Worm (Caenorhabditis elegans): Measurements from ENCODE around the gene ceeh-1.
A peak's percentile ranks its signal among the peaks of the same experiment; 100 is the strongest.

The ceeh-1 gene

ce11 chrIII:869869-870268, 37.8 kb upstream of the ceeh-1 start, which contains the start of gene T24C4.2:
Gene T24C4.2, minus strand, starts transcription at chrIII:869969.
- TF ChIP-seq vab-7 (GFP tag; IDR thresholded peaks at IDR 0.05): no peak
- no peak for TF ChIP-seq lin-13 (GFP tag; optimal IDR thresholded peaks at IDR 0.05)
- TF ChIP-seq spr-1 (tag; optimal IDR thresholded peaks at IDR 0.05): no peak
- TF ChIP-seq unc-130 (GFP tag; optimal IDR thresholded peaks at IDR 0.05): no peak
- TF ChIP-seq cey-2 (tag; optimal IDR thresholded peaks at IDR 0.05; ENCODE audit: borderline replicate concordance, insufficient read depth): no peak
- TF ChIP-seq daf-19 (GFP tag; conservative IDR thresholded peaks at IDR 0.05): no peak
- TF ChIP-seq hif-1 (tag; optimal IDR thresholded peaks at IDR 0.05): no peak
- TF ChIP-seq Y105C5A.15 (GFP tag; IDR thresholded peaks at IDR 0.05): no peak
- TF ChIP-seq T26A8.4 (GFP tag; IDR thresholded peaks at IDR 0.05): no peak
- TF ChIP-seq set-16 (GFP tag; IDR thresholded peaks at IDR 0.05): no peak
- no peak for TF ChIP-seq spr-3 (GFP tag; optimal IDR thresholded peaks at IDR 0.05)

ce11 chrIII:868866-869265, 36.8 kb upstream of the ceeh-1 start:
- TF ChIP-seq F49E8.2 (tag; optimal IDR thresholded peaks at IDR 0.05; ENCODE audit: borderline replicate concordance) (no peak), aha-1 (tag) (peak; percentile 84)

ce11 chrIII:861819-862356, 29.8 kb upstream of the ceeh-1 start, which contains the start of gene arx-4:
Gene arx-4, plus strand, starts transcription at chrIII:862306.
- TF ChIP-seq lin-38 (GFP tag; IDR thresholded peaks at IDR 0.05): peak; percentile 50
- no peak for TF ChIP-seq daf-16 (GFP tag; optimal IDR thresholded peaks at IDR 0.05)
- peak; percentile 36 for TF ChIP-seq daf-16 (tag; optimal IDR thresholded peaks at IDR 0.05)
- peak; percentile 40 for TF ChIP-seq mes-2 (tag; optimal IDR thresholded peaks at IDR 0.05; ENCODE audit: poor library complexity, severe bottlenecking)
- TF ChIP-seq dpl-1 (GFP tag; optimal IDR thresholded peaks at IDR 0.05): no peak
- TF ChIP-seq aha-1 (tag): peak; percentile 89
- no peak for TF ChIP-seq hmg-1.1 (GFP tag; IDR thresholded peaks at IDR 0.05)
- no peak for TF ChIP-seq cey-2 (tag; optimal IDR thresholded peaks at IDR 0.05; ENCODE audit: borderline replicate concordance, insufficient read depth)
- TF ChIP-seq pha-4 (GFP tag; IDR thresholded peaks at IDR 0.05): no peak
- peak; percentile 34 for TF ChIP-seq pha-4 (tag; optimal IDR thresholded peaks at IDR 0.05)
- TF ChIP-seq dve-1 (tag; optimal IDR thresholded peaks at IDR 0.05; ENCODE audit: insufficient read depth): peak; percentile 7
- TF ChIP-seq zfp-3 (GFP tag; conservative IDR thresholded peaks at IDR 0.05): no peak

ce11 chrIII:859898-860297, 27.8 kb upstream of the ceeh-1 start, which contains the start of gene exos-4.2:
Gene exos-4.2, plus strand, starts transcription at chrIII:860198.
- TF ChIP-seq hif-1 (tag; optimal IDR thresholded peaks at IDR 0.05): no peak
- TF ChIP-seq ceh-20 (GFP tag; IDR thresholded peaks at IDR 0.05): no peak
- TF ChIP-seq php-3 (GFP tag; IDR thresholded peaks at IDR 0.05): no peak
- no peak for TF ChIP-seq lin-39 (tag; optimal IDR thresholded peaks at IDR 0.05)
- TF ChIP-seq aha-1 (tag): no peak
- TF ChIP-seq daf-19 (GFP tag; conservative IDR thresholded peaks at IDR 0.05): no peak
- TF ChIP-seq nhr-41 (GFP tag; IDR thresholded peaks at IDR 0.05): no peak
- TF ChIP-seq zip-2 (tag; optimal IDR thresholded peaks at IDR 0.05): no peak
- TF ChIP-seq dmd-8 (GFP tag; IDR thresholded peaks at IDR 0.05): no peak
- TF ChIP-seq aly-2 (tag; optimal IDR thresholded peaks at IDR 0.05): no peak
- no peak for TF ChIP-seq pha-4 (GFP tag; IDR thresholded peaks at IDR 0.05)
- TF ChIP-seq pha-4 (tag; optimal IDR thresholded peaks at IDR 0.05): no peak

- TF ChIP-seq ZK337.2 (GFP tag; IDR thresholded peaks at IDR 0.05) (no peak), aha-1 (tag) (peak; percentile 90)
These were observed 24.8 kb upstream of the ceeh-1 start for ce11 chrIII:856908-857307.

- no peak for TF ChIP-seq zfp-3 (GFP tag; conservative IDR thresholded peaks at IDR 0.05)
- no peak for TF ChIP-seq nhr-41 (GFP tag; IDR thresholded peaks at IDR 0.05)
- no peak for TF ChIP-seq mdt-29 (GFP tag; IDR thresholded peaks at IDR 0.05)
These were observed 24.2 kb upstream of the ceeh-1 start, which contains the start of gene K02F3.12 for ce11 chrIII:856260-856659. Gene K02F3.12, plus strand, starts transcription at chrIII:856560.
